Fruit fly (Drosophila melanogaster): ENCODE data around the gene ema.

The ema gene

dm6 chr3R:16469501-16470263, 28.2 kb upstream of the ema start, which contains the start of the genes CG42232 and CSN5 (continued):
- no peak for TF ChIP-seq CG11560 (tag; IDR thresholded peaks at IDR 0.05)
- peak; percentile 87 for TF ChIP-seq MBD-R2 (GFP tag; IDR thresholded peaks at IDR 0.05)
- TF ChIP-seq Tbp (GFP tag; optimal IDR thresholded peaks at IDR 0.05) = no peak
- TF ChIP-seq CG4730 (GFP tag; IDR thresholded peaks at IDR 0.05) = 0 out of 2 replicates have a peak, but pooled peaks have one; percentile 21
- TF ChIP-seq Eip74EF (GFP tag; optimal IDR thresholded peaks at IDR 0.05) = no peak
- TF ChIP-seq z (GFP tag; IDR thresholded peaks at IDR 0.05) = no peak
- peak; percentile 6 for TF ChIP-seq tx (GFP tag; optimal IDR thresholded peaks at IDR 0.05)
- peak; percentile 40 for TF ChIP-seq CG18764 (GFP tag; optimal IDR thresholded peaks at IDR 0.05)
- no peak for TF ChIP-seq CG43689 (GFP tag; IDR thresholded peaks at IDR 0.05)
- peak; percentile 44 for TF ChIP-seq ems (GFP tag; optimal IDR thresholded peaks at IDR 0.05)
- TF ChIP-seq B-H1 (GFP tag; IDR thresholded peaks at IDR 0.05) = no peak
- no peak for TF ChIP-seq sd (tag; optimal IDR thresholded peaks at IDR 0.05)
- peak; percentile 38; the same call in 1 of the 2 replicates for TF ChIP-seq ap (GFP tag; IDR thresholded peaks at IDR 0.05)
- TF ChIP-seq CG10979 (tag; optimal IDR thresholded peaks at IDR 0.05) = peak; percentile 68
- no peak for TF ChIP-seq lbe (GFP tag; optimal IDR thresholded peaks at IDR 0.05)
- peak; percentile 31; the same call in 1 of the 2 replicates for TF ChIP-seq cas (GFP tag; IDR thresholded peaks at IDR 0.05)
- TF ChIP-seq CG10431 (GFP tag; optimal IDR thresholded peaks at IDR 0.05) = no peak
- TF ChIP-seq Rfx (GFP tag; IDR thresholded peaks at IDR 0.05) = peak; percentile 65; the same call in 1 of the 2 replicates
- peak; percentile 51 for TF ChIP-seq CG9817 (tag; optimal IDR thresholded peaks at IDR 0.05)
- TF ChIP-seq prd (optimal IDR thresholded peaks at IDR 0.05) = no peak
- TF ChIP-seq prd (GFP tag; IDR thresholded peaks at IDR 0.05) = peak; percentile 59; the same call in 2 of the 3 replicates
- TF ChIP-seq CG4360 (GFP tag; IDR thresholded peaks at IDR 0.05) = no peak
- no peak for TF ChIP-seq CG18011 (GFP tag; optimal IDR thresholded peaks at IDR 0.05)
- no peak for TF ChIP-seq slp2 (GFP tag; optimal IDR thresholded peaks at IDR 0.05)
- peak; percentile 13 for TF ChIP-seq Usf (GFP tag; optimal IDR thresholded peaks at IDR 0.05)
- TF ChIP-seq insv (GFP tag; optimal IDR thresholded peaks at IDR 0.05) = peak in 1 of 2 experiments; percentile 4
- TF ChIP-seq esg (GFP tag; conservative IDR thresholded peaks at IDR 0.05) = no peak
- TF ChIP-seq TFAM (GFP tag; optimal IDR thresholded peaks at IDR 0.05) = no peak
- peak; percentile 30; the same call in 1 of the 2 replicates for TF ChIP-seq Rx (GFP tag; IDR thresholded peaks at IDR 0.05)
- no peak for TF ChIP-seq Bteb2 (GFP tag; optimal IDR thresholded peaks at IDR 0.05)
- TF ChIP-seq Taf1 (GFP tag; IDR thresholded peaks at IDR 0.05) = no peak
- TF ChIP-seq bowl (GFP tag; IDR thresholded peaks at IDR 0.05) = no peak
- no peak for TF ChIP-seq BtbVII (GFP tag; optimal IDR thresholded peaks at IDR 0.05)
- TF ChIP-seq ara (GFP tag; IDR thresholded peaks at IDR 0.05) = peak; percentile 47; the same call in 1 of the 2 replicates
- TF ChIP-seq chn (GFP tag; optimal IDR thresholded peaks at IDR 0.05) = peak; percentile 37
- no peak for TF ChIP-seq Mes4 (GFP tag; optimal IDR thresholded peaks at IDR 0.05)
- TF ChIP-seq emc (GFP tag; optimal IDR thresholded peaks at IDR 0.05) = no peak
- TF ChIP-seq fd3F (GFP tag; optimal IDR thresholded peaks at IDR 0.05) = no peak
- peak; percentile 28 for TF ChIP-seq dm (GFP tag; optimal IDR thresholded peaks at IDR 0.05)
- TF ChIP-seq chinmo (GFP tag; IDR thresholded peaks at IDR 0.05; ENCODE audit: partially characterized antibody) = no peak
- no peak for TF ChIP-seq wdn (GFP tag; IDR thresholded peaks at IDR 0.05)
- TF ChIP-seq CG9932 (GFP tag; IDR thresholded peaks at IDR 0.05) = peak; percentile 68
- TF ChIP-seq CG7556 (GFP tag; optimal IDR thresholded peaks at IDR 0.05) = no peak
- TF ChIP-seq fd64A (GFP tag; optimal IDR thresholded peaks at IDR 0.05) = no peak
- TF ChIP-seq shn (GFP tag; optimal IDR thresholded peaks at IDR 0.05) = peak; percentile 12
- TF ChIP-seq usp (GFP tag; optimal IDR thresholded peaks at IDR 0.05) = no peak
- TF ChIP-seq amos (GFP tag; IDR thresholded peaks at IDR 0.05; ENCODE audit: partially characterized antibody) = peak; percentile 51; the same call in 1 of the 2 replicates
- TF ChIP-seq CG7963 (GFP tag; IDR thresholded peaks at IDR 0.05; ENCODE audit: partially characterized antibody) = no peak
- TF ChIP-seq pnt (GFP tag; optimal IDR thresholded peaks at IDR 0.05) = peak; percentile 65
- TF ChIP-seq Dref (GFP tag; IDR thresholded peaks at IDR 0.05) = peak; percentile 60
- TF ChIP-seq ase (GFP tag; IDR thresholded peaks at IDR 0.05) = no peak
